Fruit fly (Drosophila melanogaster) whole organism, pupa: ENCODE measurements around the gene Tomosyn.

ENCODE experiments used
- CG10348 ChIP-seq: fragments of 200-800 bp; sonication (Bioruptor generic); IDR thresholded peaks from 2 replicates; pipeline ENCODE4 v1.3.6; 2022; ENCODE audit warnings: missing biosample characterization, missing genetic modification characterization
- CG12605 ChIP-seq: fragments of 200-800 bp; sonication (Bioruptor generic); IDR thresholded peaks from 2 replicates; pipeline ENCODE4 v1.3.6; 2022; ENCODE audit warnings: missing biosample characterization, missing genetic modification characterization
- CG4496 ChIP-seq: fragments of 200-800 bp; sonication (Bioruptor generic); IDR thresholded peaks from 3 replicates; pipeline ENCODE4 v1.3.6; 2022; ENCODE audit warnings: missing biosample characterization, missing genetic modification characterization
- CG8159 ChIP-seq: fragments of 200-800 bp; sonication (Bioruptor generic); optimal IDR thresholded peaks from 3 replicates; lab custom pipeline; 2018; ENCODE audit warnings: missing biosample characterization, mild to moderate bottlenecking, missing genetic modification characterization, moderate library complexity
- CG8301 ChIP-seq: fragments of 200-800 bp; sonication (Bioruptor generic); optimal IDR thresholded peaks from 2 replicates; lab custom pipeline; 2018; ENCODE audit warnings: missing biosample characterization, mild to moderate bottlenecking, missing genetic modification characterization
- EcR ChIP-seq: fragments of 200-800 bp; sonication (Bioruptor generic); optimal IDR thresholded peaks from 3 replicates; lab custom pipeline; 2019; ENCODE audit warnings: missing biosample characterization, missing genetic modification characterization, mild to moderate bottlenecking, moderate library complexity, missing genetic modification reagents
- fd96Ca ChIP-seq: fragments of 200-800 bp; sonication (Bioruptor generic); IDR thresholded peaks from 3 replicates; pipeline ENCODE4 v1.3.6; 2022; ENCODE audit warnings: missing biosample characterization, missing genetic modification characterization
- rn ChIP-seq: fragments of 200-800 bp; sonication (Bioruptor generic); IDR thresholded peaks from 2 replicates; pipeline ENCODE4 v1.3.6; 2022; ENCODE audit warnings: missing biosample characterization, missing genetic modification characterization

dm6 chrX:12631317-12632156, at the start of gene Tomosyn:
- no peak for TF ChIP-seq rn (GFP tag; lab: Robert Waterston, UW)
- TF ChIP-seq CG12605 (GFP tag; lab: Robert Waterston, UW), result no peak; the same call in 1 of the 2 replicates
- TF ChIP-seq CG8159 (tag; lab: Kevin White, UChicago), result no peak
- no peak for TF ChIP-seq CG4496 (GFP tag; lab: Robert Waterston, UW)
- TF ChIP-seq fd96Ca, result no peak
- TF ChIP-seq EcR (GFP tag; lab: Kevin White, UChicago), result peak; percentile 35
- TF ChIP-seq CG8301, result no peak
- no peak for TF ChIP-seq CG10348 (GFP tag; lab: Robert Waterston, UW)
